Worm (Caenorhabditis elegans): ENCODE measurements around the gene metl-6.

metl-6 gene

DNA sequence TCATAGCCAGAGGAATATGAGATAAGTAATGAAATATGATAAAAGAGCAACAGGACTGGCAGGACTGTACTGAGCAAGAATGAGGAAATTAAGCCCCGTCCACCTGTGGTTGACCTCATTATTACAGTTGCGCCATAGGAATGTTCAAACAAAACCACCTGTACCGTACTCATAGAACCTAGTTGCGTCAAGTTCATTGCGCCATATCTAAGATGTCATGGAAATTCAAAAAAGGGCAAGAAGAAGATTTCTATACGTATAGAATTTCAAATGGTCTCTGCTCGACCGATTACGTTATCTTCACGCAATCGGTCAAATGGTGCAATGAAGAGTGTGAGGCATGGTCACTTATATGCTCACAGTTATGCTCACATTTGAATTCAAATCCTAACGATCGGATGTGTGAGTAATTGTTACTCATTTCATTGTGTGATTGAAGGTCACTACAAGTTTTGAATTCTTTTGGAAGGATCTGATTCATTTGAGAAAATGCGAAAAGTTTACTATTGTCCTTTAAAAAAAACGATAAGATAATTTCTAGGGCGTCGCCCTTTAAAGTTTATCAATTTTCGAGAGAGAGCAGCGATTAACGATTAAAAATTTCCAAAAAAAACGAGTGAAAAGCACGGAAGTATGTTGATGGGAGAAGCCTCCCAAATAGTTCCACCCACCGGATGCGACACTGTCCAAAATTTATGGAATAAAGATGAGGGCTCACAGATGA is 49.6 kb downstream of the metl-6 start:
- TF ChIP-seq W03F9.2 (tag; optimal IDR thresholded peaks at IDR 0.05) (no peak), him-1 (tag; optimal IDR thresholded peaks at IDR 0.05) (no peak), dao-5 (tag; optimal IDR thresholded peaks at IDR 0.05) (no peak)

Data from whole organism, L4/young adult.